Worm (Caenorhabditis elegans): ENCODE data around the gene C44B11.4.

C44B11.4 gene

DNA sequence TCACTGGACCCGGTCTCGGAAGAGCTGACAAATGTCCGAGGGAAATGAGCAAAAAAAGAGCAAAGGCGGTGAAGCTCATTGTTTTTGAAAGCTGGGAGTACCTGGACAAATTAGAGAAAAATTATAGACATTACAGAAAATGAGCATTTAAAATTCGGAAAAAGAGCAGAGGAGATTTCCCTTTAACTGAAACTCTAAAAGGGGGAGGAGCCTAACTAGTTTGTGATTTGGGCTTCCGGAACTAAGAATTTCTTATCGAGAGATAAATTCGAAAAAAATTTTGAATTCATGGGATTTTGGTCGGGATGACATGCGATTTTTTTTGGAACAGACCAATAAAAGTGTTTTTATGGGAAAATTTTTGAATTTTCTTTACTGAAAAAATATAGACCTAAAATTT is at the start of gene C44B11.4:
Gene C44B11.4, minus strand, starts transcription at position 101 of the 400 bp plus-strand sequence.
- TF ChIP-seq ceh-8 (GFP tag; optimal IDR thresholded peaks at IDR 0.05) (no peak), mab-9 (GFP tag; IDR thresholded peaks at IDR 0.05) (no peak), nhr-90 (tag; optimal IDR thresholded peaks at IDR 0.05; ENCODE audit: poor library complexity) (no peak), egl-13 (tag; optimal IDR thresholded peaks at IDR 0.05) (no peak), unc-30 (tag; optimal IDR thresholded peaks at IDR 0.05) (no peak), unc-62 (GFP tag; optimal IDR thresholded peaks at IDR 0.05) (no peak), aha-1 (tag; optimal IDR thresholded peaks at IDR 0.05) (no peak), nhr-19 (GFP tag; conservative IDR thresholded peaks at IDR 0.05) (no peak), isw-1 (GFP tag; IDR thresholded peaks at IDR 0.05) (no peak), ets-5 (GFP tag; IDR thresholded peaks at IDR 0.05) (no peak), ceh-82 (tag; optimal IDR thresholded peaks at IDR 0.05) (no peak), nhr-76 (tag; optimal IDR thresholded peaks at IDR 0.05) (no peak), unc-130 (tag; optimal IDR thresholded peaks at IDR 0.05) (no peak), hlh-4 (tag; optimal IDR thresholded peaks at IDR 0.05) (no peak), elt-3 (tag; optimal IDR thresholded peaks at IDR 0.05) (no peak)

DNA sequence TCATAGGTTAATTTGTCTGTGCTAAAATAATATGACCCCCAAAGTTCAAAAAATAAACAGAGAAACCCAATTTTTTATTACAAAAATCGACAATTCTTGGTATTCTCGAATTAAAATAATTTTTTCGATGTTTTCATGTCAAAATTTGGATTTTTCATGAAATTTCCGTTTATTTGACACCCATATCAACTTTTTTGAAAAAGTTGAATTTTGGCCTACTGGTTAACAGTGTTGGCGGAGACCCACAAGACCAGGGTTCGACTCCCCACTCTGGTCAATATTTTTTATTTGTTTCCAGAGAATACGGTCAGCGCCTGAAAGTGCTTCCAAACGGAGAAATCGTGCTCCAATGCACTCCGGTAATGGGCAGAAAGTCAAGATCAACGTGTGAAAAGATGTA is 48.2 kb upstream of the C44B11.4 start:
- TF ChIP-seq fkh-8 (tag; optimal IDR thresholded peaks at IDR 0.05) = no peak
- no peak for TF ChIP-seq fos-1 (tag; optimal IDR thresholded peaks at IDR 0.05)
- no peak for TF ChIP-seq egl-27 (tag; optimal IDR thresholded peaks at IDR 0.05)

DNA sequence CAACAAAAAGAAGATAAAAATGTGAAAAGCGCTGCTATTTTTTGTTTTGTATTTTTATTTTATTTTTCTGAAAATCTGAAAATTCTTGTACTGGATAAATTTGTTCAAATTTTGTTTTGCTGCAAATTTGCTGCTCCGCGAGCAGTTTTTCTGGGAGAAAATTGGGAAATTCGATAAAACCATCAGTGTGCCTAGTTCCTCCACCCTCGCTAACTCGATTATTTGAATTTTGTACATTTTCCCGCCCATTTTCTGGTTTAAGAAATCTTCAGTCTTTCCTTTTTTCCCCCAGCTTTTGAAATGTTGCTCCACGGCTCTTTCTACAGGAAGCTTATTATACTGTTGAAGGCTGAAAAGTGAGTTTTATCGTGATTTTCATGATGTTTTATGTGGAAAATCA is 47.6 kb upstream of the C44B11.4 start, which contains the start of gene R148.8:
Gene R148.8, plus strand, starts transcription at position 301 of the 400 bp plus-strand sequence.
- no peak for TF ChIP-seq blmp-1 (tag; optimal IDR thresholded peaks at IDR 0.05)
- no peak for TF ChIP-seq mdl-1 (tag; optimal IDR thresholded peaks at IDR 0.05)
- no peak for TF ChIP-seq fos-1 (tag; optimal IDR thresholded peaks at IDR 0.05)
- TF ChIP-seq nhr-84 (tag; optimal IDR thresholded peaks at IDR 0.05) = no peak
- TF ChIP-seq nhr-20 (tag; optimal IDR thresholded peaks at IDR 0.05) = no peak
- no peak for TF ChIP-seq pax-3 (tag; optimal IDR thresholded peaks at IDR 0.05)
- TF ChIP-seq lin-14 (GFP tag; optimal IDR thresholded peaks at IDR 0.05) = no peak
- TF ChIP-seq ztf-11 (tag; optimal IDR thresholded peaks at IDR 0.05) = no peak
- no peak for TF ChIP-seq hpl-2 (GFP tag; optimal IDR thresholded peaks at IDR 0.05)
- no peak for TF ChIP-seq nhr-76 (tag; optimal IDR thresholded peaks at IDR 0.05)
- no peak for TF ChIP-seq ces-1 (GFP tag; optimal IDR thresholded peaks at IDR 0.05)
- no peak for TF ChIP-seq nhr-12 (tag; optimal IDR thresholded peaks at IDR 0.05)
- TF ChIP-seq egl-27 (tag; optimal IDR thresholded peaks at IDR 0.05) = no peak
- no peak for TF ChIP-seq vab-15 (tag; optimal IDR thresholded peaks at IDR 0.05)
- TF ChIP-seq irx-1 (tag; optimal IDR thresholded peaks at IDR 0.05) = no peak

DNA sequence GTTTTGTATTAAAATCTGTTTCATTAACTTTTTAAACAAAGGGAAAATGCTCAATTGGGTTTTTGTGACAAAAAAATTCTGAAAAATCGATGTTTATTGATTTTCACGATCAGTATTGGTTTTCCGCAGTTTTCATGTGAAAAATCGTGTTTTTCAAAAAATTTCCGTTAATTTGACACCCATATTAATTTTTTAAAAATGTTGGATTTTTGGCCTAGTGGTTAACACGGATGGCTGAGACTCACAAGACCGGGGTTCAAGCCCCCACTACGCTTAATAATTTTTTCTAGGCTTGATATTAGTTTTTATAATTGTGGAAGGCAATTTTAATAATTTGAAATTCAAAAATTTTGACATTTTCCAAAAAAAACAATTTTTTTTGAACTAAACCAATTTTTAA is 47.1 kb upstream of the C44B11.4 start:
- TF ChIP-seq nhr-12 (tag; optimal IDR thresholded peaks at IDR 0.05) = no peak
- TF ChIP-seq fos-1 (tag; optimal IDR thresholded peaks at IDR 0.05) = no peak
- TF ChIP-seq C34B4.2 (tag; optimal IDR thresholded peaks at IDR 0.05) = no peak
- TF ChIP-seq ztf-4 (tag; optimal IDR thresholded peaks at IDR 0.05) = no peak
- TF ChIP-seq alr-1 (tag; optimal IDR thresholded peaks at IDR 0.05; ENCODE audit: borderline replicate concordance) = no peak
- no peak for TF ChIP-seq elt-2 (tag; optimal IDR thresholded peaks at IDR 0.05)
- TF ChIP-seq swsn-7 (tag; optimal IDR thresholded peaks at IDR 0.05) = no peak
- no peak for TF ChIP-seq ets-5 (GFP tag; IDR thresholded peaks at IDR 0.05)
- TF ChIP-seq ceh-63 (GFP tag; optimal IDR thresholded peaks at IDR 0.05) = no peak
- TF ChIP-seq Y116A8C.19 (tag; optimal IDR thresholded peaks at IDR 0.05; ENCODE audit: borderline replicate concordance) = no peak
- no peak for TF ChIP-seq rnt-1 (tag; optimal IDR thresholded peaks at IDR 0.05)
- TF ChIP-seq dsc-1 (tag; optimal IDR thresholded peaks at IDR 0.05) = no peak
- no peak for TF ChIP-seq unc-30 (tag; optimal IDR thresholded peaks at IDR 0.05)
- TF ChIP-seq unc-130 (tag; optimal IDR thresholded peaks at IDR 0.05) = no peak
- no peak for TF ChIP-seq ceh-88 (GFP tag; IDR thresholded peaks at IDR 0.05)
- TF ChIP-seq grh-1 (GFP tag; IDR thresholded peaks at IDR 0.05) = no peak
